Fruit fly (Drosophila melanogaster): ENCODE results near the gene CG13727.

Gene CG13727

dm6 chr3L:17362940-17363339 lies 21.8 kb upstream of the CG13727 start:
- no peak for TF ChIP-seq fd64A (GFP tag; optimal IDR thresholded peaks at IDR 0.05)
- peak; percentile 21 for TF ChIP-seq pros (GFP tag; optimal IDR thresholded peaks at IDR 0.05)
- TF ChIP-seq CG9797 (GFP tag; optimal IDR thresholded peaks at IDR 0.05), result no peak
- no peak for TF ChIP-seq CG15514 (GFP tag; optimal IDR thresholded peaks at IDR 0.05)
- TF ChIP-seq CG3995 (GFP tag; optimal IDR thresholded peaks at IDR 0.05), result no peak
- no peak for TF ChIP-seq CG4360 (GFP tag; IDR thresholded peaks at IDR 0.05)
- TF ChIP-seq CG15073 (GFP tag; optimal IDR thresholded peaks at IDR 0.05), result no peak
- TF ChIP-seq grn (GFP tag; optimal IDR thresholded peaks at IDR 0.05), result peak; percentile 66
- TF ChIP-seq sens (GFP tag), result peak; percentile 23
- peak; percentile 80 for TF ChIP-seq zen (tag; optimal IDR thresholded peaks at IDR 0.05)
- TF ChIP-seq tll (GFP tag; optimal IDR thresholded peaks at IDR 0.05), result peak in 1 of 2 experiments; percentile 35
- no peak for TF ChIP-seq luna (GFP tag; optimal IDR thresholded peaks at IDR 0.05)
- TF ChIP-seq grau (tag; optimal IDR thresholded peaks at IDR 0.05), result no peak
- no peak for TF ChIP-seq unc-4 (GFP tag; IDR thresholded peaks at IDR 0.05; ENCODE audit: partially characterized antibody)
- TF ChIP-seq CG7928 (GFP tag; optimal IDR thresholded peaks at IDR 0.05), result no peak
- TF ChIP-seq Gsc (GFP tag; IDR thresholded peaks at IDR 0.05), result no peak
- no peak for TF ChIP-seq CG11723 (GFP tag; optimal IDR thresholded peaks at IDR 0.05)
- no peak for TF ChIP-seq odd (GFP tag; optimal IDR thresholded peaks at IDR 0.05)
- TF ChIP-seq vnd (GFP tag; IDR thresholded peaks at IDR 0.05; ENCODE audit: partially characterized antibody), result no peak
- no peak for TF ChIP-seq Camta (GFP tag; optimal IDR thresholded peaks at IDR 0.05)
- peak; percentile 68 for TF ChIP-seq oc (tag; optimal IDR thresholded peaks at IDR 0.05)
- TF ChIP-seq HLH3B (GFP tag; IDR thresholded peaks at IDR 0.05), result no peak
- TF ChIP-seq CG17612 (GFP tag; IDR thresholded peaks at IDR 0.05), result no peak
- TF ChIP-seq CG15696 (tag; optimal IDR thresholded peaks at IDR 0.05), result no peak
- TF ChIP-seq CG11093 (GFP tag; IDR thresholded peaks at IDR 0.05), result no peak
- no peak for TF ChIP-seq hbn (GFP tag; IDR thresholded peaks at IDR 0.05; ENCODE audit: partially characterized antibody)
- TF ChIP-seq br (optimal IDR thresholded peaks at IDR 0.05), result no peak
- no peak for TF ChIP-seq E2f1 (GFP tag; IDR thresholded peaks at IDR 0.05)
- TF ChIP-seq Ets97D (GFP tag; optimal IDR thresholded peaks at IDR 0.05), result no peak
- no peak for TF ChIP-seq bcd (GFP tag; optimal IDR thresholded peaks at IDR 0.05)
- 0 out of 3 replicates have a peak, but pooled peaks have one; percentile 17 for TF ChIP-seq CG7357 (GFP tag; IDR thresholded peaks at IDR 0.05)
- TF ChIP-seq Rfx (GFP tag; IDR thresholded peaks at IDR 0.05), result no peak
- no peak for TF ChIP-seq CG31441 (GFP tag; IDR thresholded peaks at IDR 0.05)
- no peak for TF ChIP-seq en (GFP tag; optimal IDR thresholded peaks at IDR 0.05)
- no peak for TF ChIP-seq dpn (GFP tag; optimal IDR thresholded peaks at IDR 0.05)
- no peak for TF ChIP-seq trh (GFP tag; optimal IDR thresholded peaks at IDR 0.05)
- peak; percentile 27 for TF ChIP-seq nerfin-1 (tag; optimal IDR thresholded peaks at IDR 0.05)
- TF ChIP-seq Dll (GFP tag; IDR thresholded peaks at IDR 0.05; ENCODE audit: partially characterized antibody), result no peak
- TF ChIP-seq dm (GFP tag; optimal IDR thresholded peaks at IDR 0.05), result no peak
- TF ChIP-seq NK7.1 (GFP tag; optimal IDR thresholded peaks at IDR 0.05), result no peak

DNA sequence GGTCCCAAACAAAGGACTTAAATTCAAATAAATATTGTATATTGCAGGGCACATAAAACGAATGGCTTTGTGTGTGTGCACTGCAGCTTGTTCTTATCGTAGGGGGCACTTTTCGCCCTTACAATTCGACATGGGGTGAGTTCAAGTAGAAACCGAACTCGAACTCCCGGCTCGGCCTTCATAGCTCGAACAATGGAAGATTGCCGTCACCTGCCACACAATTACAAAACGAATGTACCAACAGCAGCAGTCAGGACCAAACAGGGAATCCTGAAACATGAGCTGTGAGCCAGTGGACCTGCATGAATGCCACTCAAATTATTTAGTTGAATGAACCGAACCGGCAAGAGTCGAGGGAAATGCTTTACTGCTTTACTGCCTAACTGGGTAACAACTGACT lies 20.8 kb upstream of the CG13727 start:
- TF ChIP-seq pros (GFP tag; optimal IDR thresholded peaks at IDR 0.05) (peak; percentile 94), peb (GFP tag; IDR thresholded peaks at IDR 0.05) (no peak), D (optimal IDR thresholded peaks at IDR 0.05) (peak; percentile 85), D (GFP tag; optimal IDR thresholded peaks at IDR 0.05) (no peak), tll (GFP tag; optimal IDR thresholded peaks at IDR 0.05) (peak in 1 of 2 experiments; percentile 63), CG10147 (GFP tag; optimal IDR thresholded peaks at IDR 0.05) (no peak), slbo (GFP tag; IDR thresholded peaks at IDR 0.05) (no peak), CG5180 (GFP tag; optimal IDR thresholded peaks at IDR 0.05) (peak; percentile 16), kni (GFP tag; optimal IDR thresholded peaks at IDR 0.05) (peak; percentile 3), gsb-n (tag; optimal IDR thresholded peaks at IDR 0.05) (peak; percentile 54), Gug (GFP tag; IDR thresholded peaks at IDR 0.05) (no peak), CG11723 (GFP tag; optimal IDR thresholded peaks at IDR 0.05) (no peak), CG4854 (GFP tag; optimal IDR thresholded peaks at IDR 0.05) (no peak), pan (optimal IDR thresholded peaks at IDR 0.05) (no peak), pan (GFP tag; optimal IDR thresholded peaks at IDR 0.05 in 1 of 2, IDR thresholded peaks at IDR 0.05 in 1 of 2) (no peak), nerfin-1 (tag; optimal IDR thresholded peaks at IDR 0.05) (peak; percentile 6), CG32532 (GFP tag; IDR thresholded peaks at IDR 0.05) (no peak)

Data from whole organism, embryonic.